Worm (Caenorhabditis elegans) whole organism, midembryonic: ENCODE data around the gene grl-7.

ENCODE experiments used
- T22C8.4 ChIP-seq: fragments of 200-800 bp; sonication (Bioruptor generic); IDR thresholded peaks from 2 replicates; pipeline ENCODE4 v1.3.6; 2022; ENCODE audit warnings: missing genetic modification characterization, missing compliant biosample characterization
- cog-1 ChIP-seq: sonication (generic microtip); optimal IDR thresholded peaks from 2 replicates; lab custom pipeline; 2016; ENCODE audit warnings: missing genetic modification characterization, missing compliant biosample characterization
- flt-1 ChIP-seq: fragments of 200-800 bp; sonication (Bioruptor generic); IDR thresholded peaks from 2 replicates; pipeline ENCODE4 v1.3.6; 2022; ENCODE audit warnings: missing genetic modification characterization, missing compliant biosample characterization
- klf-2 ChIP-seq: fragments of 200-800 bp; sonication (Bioruptor generic); conservative IDR thresholded peaks from 2 replicates; pipeline ENCODE4 v1.3.6; 2022; ENCODE audit warnings: missing genetic modification reagents, missing genetic modification characterization, missing compliant biosample characterization
- med-1 ChIP-seq: sonication (generic microtip); optimal IDR thresholded peaks from 2 replicates; lab custom pipeline; 2017; ENCODE audit warnings: missing genetic modification characterization, mild to moderate bottlenecking, missing compliant biosample characterization, antibody characterized with exemption, missing genetic modification reagents; ENCODE audit not compliant: insufficient read depth
- ref-1 ChIP-seq: fragments of 200-800 bp; sonication (Bioruptor generic); conservative IDR thresholded peaks from 2 replicates; pipeline ENCODE4 v1.3.6; 2022; ENCODE audit warnings: missing genetic modification reagents, missing genetic modification characterization, missing compliant biosample characterization
- tab-1 ChIP-seq: fragments of 200-800 bp; sonication (Bioruptor generic); IDR thresholded peaks from 2 replicates; pipeline ENCODE4 v1.3.6; 2022; ENCODE audit warnings: missing genetic modification characterization, missing compliant biosample characterization
- ztf-23 ChIP-seq: fragments of 200-800 bp; sonication (Bioruptor generic); IDR thresholded peaks from 2 replicates; pipeline ENCODE4 v1.3.6; 2022; ENCODE audit warnings: missing genetic modification reagents, missing genetic modification characterization, missing compliant biosample characterization
- ztf-29 ChIP-seq: fragments of 200-800 bp; sonication (Bioruptor generic); IDR thresholded peaks from 2 replicates; pipeline ENCODE4 v1.3.6; 2022; ENCODE audit warnings: missing genetic modification reagents, missing genetic modification characterization, missing compliant biosample characterization

ce11 chrV:11344112-11344511 lies 2.7 kb downstream of the grl-7 start:
- no peak for TF ChIP-seq ztf-29
- TF ChIP-seq ref-1 (GFP tag; lab: Robert Waterston, UW): no peak
- TF ChIP-seq klf-2 (GFP tag; lab: Robert Waterston, UW): no peak
- TF ChIP-seq flt-1: no peak
- no peak for TF ChIP-seq cog-1
- TF ChIP-seq T22C8.4 (GFP tag; lab: Robert Waterston, UW): no peak
- no peak for TF ChIP-seq med-1 (GFP tag; lab: Kevin White, UChicago)
- TF ChIP-seq tab-1 (GFP tag; lab: Robert Waterston, UW): no peak
- no peak for TF ChIP-seq ztf-23 (GFP tag; lab: Robert Waterston, UW)
